Fruit fly (Drosophila melanogaster) whole organism, prepupa: ENCODE results near the gene CG3505.
A peak's percentile ranks its signal among the peaks of the same experiment; 100 is the strongest.

Experiments used
- Blimp-1 ChIP-seq: fragments of 200-800 bp; sonication (Bioruptor generic); optimal IDR thresholded peaks from 3 replicates; lab custom pipeline; 2017; ENCODE audit warnings: missing biosample characterization, missing genetic modification characterization, mild to moderate bottlenecking, moderate library complexity, missing genetic modification reagents
- CG3032 ChIP-seq: fragments of 200-800 bp; optimal IDR thresholded peaks from 2 replicates; lab custom pipeline; 2019; ENCODE audit warnings: missing biosample characterization, mild to moderate bottlenecking, missing genetic modification characterization, moderate library complexity
- CG6854 ChIP-seq: fragments of 200-800 bp; sonication (Bioruptor generic); optimal IDR thresholded peaks from 2 replicates; lab custom pipeline; 2017; ENCODE audit warnings: missing biosample characterization, mild to moderate bottlenecking, missing genetic modification characterization
- CG8319 ChIP-seq: fragments of 200-800 bp; sonication (Bioruptor generic); optimal IDR thresholded peaks from 3 replicates; lab custom pipeline; 2016; ENCODE audit warnings: missing biosample characterization, missing genetic modification characterization
- Hr39 ChIP-seq: fragments of 200-800 bp; sonication (Bioruptor generic); optimal IDR thresholded peaks from 2 replicates; lab custom pipeline; 2016; ENCODE audit warnings: missing biosample characterization, missing genetic modification characterization
- Met ChIP-seq: fragments of 200-800 bp; sonication (Bioruptor generic); optimal IDR thresholded peaks from 3 replicates; lab custom pipeline; 2016; ENCODE audit warnings: missing biosample characterization, missing genetic modification characterization
- Sox15 ChIP-seq: fragments of 200-800 bp; sonication (Bioruptor generic); optimal IDR thresholded peaks from 3 replicates; lab custom pipeline; 2016; ENCODE audit warnings: missing biosample characterization, missing genetic modification characterization
- cyc ChIP-seq: fragments of 200-800 bp; sonication (Bioruptor generic); optimal IDR thresholded peaks from 3 replicates; lab custom pipeline; 2016; ENCODE audit warnings: missing biosample characterization, missing genetic modification characterization
- dac ChIP-seq: fragments of 200-800 bp; sonication (Bioruptor generic); optimal IDR thresholded peaks from 2 replicates; lab custom pipeline; 2017; ENCODE audit warnings: missing biosample characterization, mild to moderate bottlenecking, missing genetic modification characterization
- eg ChIP-seq: fragments of 200-800 bp; sonication (Bioruptor generic); IDR thresholded peaks from 3 replicates; pipeline ENCODE4 v1.3.6; 2022; ENCODE audit warnings: missing biosample characterization, missing genetic modification characterization
- pdm3 ChIP-seq: fragments of 200-800 bp; sonication (Bioruptor generic); optimal IDR thresholded peaks from 3 replicates; lab custom pipeline; 2016; ENCODE audit warnings: missing biosample characterization, missing genetic modification characterization
- svp ChIP-seq: fragments of 200-800 bp; sonication (Bioruptor generic); peaks from one replicate; lab custom pipeline; 2016; ENCODE audit warnings: missing biosample characterization, missing genetic modification characterization

DNA sequence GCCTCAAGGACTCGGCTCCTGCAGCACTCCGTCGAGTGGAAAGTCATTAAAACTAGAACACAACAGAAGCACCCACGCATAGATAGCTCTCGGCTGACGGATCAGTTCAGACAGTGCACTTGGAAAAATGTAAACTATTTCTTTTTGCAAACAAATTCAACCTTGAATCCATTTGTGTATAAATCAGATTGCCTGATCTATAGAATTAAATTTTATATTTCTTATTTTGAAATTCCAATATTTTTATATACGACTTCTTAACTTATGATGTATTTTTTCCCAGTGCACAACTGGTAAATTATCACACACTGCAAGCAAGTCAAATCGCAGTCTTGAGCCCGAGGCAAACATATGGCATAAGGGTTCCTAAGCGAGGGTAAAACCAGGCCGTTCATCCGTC lies 17.5 kb downstream of the CG3505 start:
- TF ChIP-seq svp: peak; percentile 90
- peak; percentile 68 for TF ChIP-seq CG3032 (tag; lab: Kevin White, UChicago)
- TF ChIP-seq cyc (GFP tag; lab: Kevin White, UChicago): peak; percentile 50
- no peak for TF ChIP-seq CG6854 (GFP tag; lab: Kevin White, UChicago)
- TF ChIP-seq Hr39 (GFP tag; lab: Kevin White, UChicago): peak; percentile 60
- no peak for TF ChIP-seq Blimp-1 (GFP tag; lab: Kevin White, UChicago)
- TF ChIP-seq Met: peak; percentile 75
- TF ChIP-seq pdm3 (GFP tag; lab: Kevin White, UChicago): peak; percentile 60
- no peak for TF ChIP-seq dac (GFP tag; lab: Kevin White, UChicago)
- peak; percentile 82 for TF ChIP-seq eg
- TF ChIP-seq CG8319 (GFP tag; lab: Kevin White, UChicago): peak; percentile 30
- TF ChIP-seq Sox15 (GFP tag; lab: Kevin White, UChicago): no peak
